Fruit fly (Drosophila melanogaster) whole organism, embryonic: ENCODE measurements around the gene RhoBTB.

Experiments used
- Ada2b ChIP-seq: fragments of 200-800 bp; sonication (Bioruptor generic); IDR thresholded peaks from 2 replicates; pipeline ENCODE4 v1.3.6; 2022; ENCODE audit warnings: missing biosample characterization, missing genetic modification characterization
- Adf1 ChIP-seq: fragments of 200-800 bp; sonication (Bioruptor generic); IDR thresholded peaks from 2 replicates; pipeline ENCODE4 v1.3.6; 2022; ENCODE audit warnings: missing biosample characterization, missing genetic modification characterization
- B-H1 ChIP-seq: fragments of 200-800 bp; sonication (Bioruptor generic); IDR thresholded peaks from 3 replicates; pipeline ENCODE4 v1.3.6; 2022; ENCODE audit warnings: missing biosample characterization, missing genetic modification characterization
- CG10147 ChIP-seq: fragments of 200-800 bp; sonication (Bioruptor generic); optimal IDR thresholded peaks from 2 replicates; lab custom pipeline; 2019; ENCODE audit warnings: missing biosample characterization, mild to moderate bottlenecking, missing genetic modification characterization, moderate library complexity
- CG10267 ChIP-seq: fragments of 200-800 bp; sonication (Bioruptor generic); optimal IDR thresholded peaks from 2 replicates; lab custom pipeline; 2018; ENCODE audit warnings: missing biosample characterization, mild to moderate bottlenecking, missing genetic modification characterization, moderate library complexity
- CG10543 ChIP-seq: fragments of 200-800 bp; sonication (Bioruptor generic); optimal IDR thresholded peaks from 3 replicates; lab custom pipeline; 2017; ENCODE audit warnings: missing biosample characterization, mild to moderate bottlenecking, missing genetic modification characterization, moderate library complexity
- CG10565 ChIP-seq: fragments of 200-800 bp; sonication (Bioruptor generic); optimal IDR thresholded peaks from 3 replicates; lab custom pipeline; 2016; ENCODE audit warnings: missing biosample characterization, mild to moderate bottlenecking, missing genetic modification characterization
- CG11247 ChIP-seq: fragments of 200-800 bp; sonication (Bioruptor generic); IDR thresholded peaks from 2 replicates; pipeline ENCODE4 v1.3.6; 2022; ENCODE audit warnings: missing biosample characterization, missing genetic modification characterization
- CG12942 ChIP-seq: fragments of 200-800 bp; sonication (Bioruptor generic); optimal IDR thresholded peaks from 3 replicates; lab custom pipeline; 2016; ENCODE audit warnings: missing biosample characterization, missing genetic modification characterization
- CG13123 ChIP-seq: fragments of 200-800 bp; sonication (Bioruptor generic); optimal IDR thresholded peaks from 2 replicates; lab custom pipeline; 2016; ENCODE audit warnings: missing biosample characterization, missing genetic modification characterization
- CG17361 ChIP-seq: fragments of 200-800 bp; sonication (Bioruptor generic); IDR thresholded peaks from 3 replicates; pipeline ENCODE4 v1.3.6; 2022; ENCODE audit warnings: missing biosample characterization, missing genetic modification characterization
- CG2116 ChIP-seq: fragments of 200-800 bp; sonication (Bioruptor generic); optimal IDR thresholded peaks from 3 replicates; lab custom pipeline; 2018; ENCODE audit warnings: missing biosample characterization, mild to moderate bottlenecking, missing genetic modification characterization
- CG2678 ChIP-seq: fragments of 200-800 bp; sonication (Bioruptor generic); optimal IDR thresholded peaks from 3 replicates; lab custom pipeline; 2019; ENCODE audit warnings: missing biosample characterization, mild to moderate bottlenecking, missing genetic modification characterization, moderate library complexity
- CG4617 ChIP-seq: fragments of 200-800 bp; sonication (Bioruptor generic); optimal IDR thresholded peaks from 3 replicates; lab custom pipeline; 2016; ENCODE audit warnings: missing biosample characterization, missing genetic modification characterization, borderline replicate concordance
- CG6683 ChIP-seq: fragments of 200-800 bp; sonication (Bioruptor generic); optimal IDR thresholded peaks from 2 replicates; lab custom pipeline; 2017; ENCODE audit warnings: missing biosample characterization, mild to moderate bottlenecking, missing genetic modification characterization, missing genetic modification reagents
- CG6791 ChIP-seq: fragments of 200-800 bp; sonication (Bioruptor generic); IDR thresholded peaks from 3 replicates; pipeline ENCODE4 v1.3.6; 2022; ENCODE audit warnings: missing biosample characterization, missing genetic modification characterization; ENCODE audit not compliant: partially characterized antibody
- CG8478 ChIP-seq: fragments of >200 bp; optimal IDR thresholded peaks from 2 replicates; lab custom pipeline; 2018
- CG9609 ChIP-seq: fragments of 200-800 bp; sonication (Bioruptor generic); optimal IDR thresholded peaks from 3 replicates; lab custom pipeline; 2016; ENCODE audit warnings: missing biosample characterization, missing genetic modification characterization
- CG9876 ChIP-seq: fragments of 200-800 bp; sonication (Bioruptor generic); optimal IDR thresholded peaks from 2 replicates; lab custom pipeline; 2016; ENCODE audit warnings: missing biosample characterization, missing genetic modification characterization
- Dref ChIP-seq: fragments of 200-800 bp; sonication (Bioruptor generic); IDR thresholded peaks from 2 replicates; pipeline ENCODE4 v1.3.6; 2022; ENCODE audit warnings: missing biosample characterization, missing genetic modification characterization
- Gug ChIP-seq: fragments of 200-800 bp; sonication (Bioruptor generic); IDR thresholded peaks from 4 replicates; pipeline ENCODE4 v1.3.6; 2022; ENCODE audit warnings: missing biosample characterization, missing genetic modification characterization
- HLH3B ChIP-seq: fragments of 200-800 bp; sonication (Bioruptor generic); IDR thresholded peaks from 2 replicates; pipeline ENCODE4 v1.3.6; 2022; ENCODE audit warnings: missing biosample characterization, missing genetic modification characterization
- MTF-1 ChIP-seq: fragments of 200-800 bp; sonication (Bioruptor generic); optimal IDR thresholded peaks from 2 replicates; lab custom pipeline; 2018; ENCODE audit warnings: missing biosample characterization, mild to moderate bottlenecking, missing genetic modification characterization, borderline replicate concordance
- Mad ChIP-seq: fragments of 200-800 bp; sonication (Bioruptor generic); optimal IDR thresholded peaks from 2 replicates; lab custom pipeline; 2016; ENCODE audit warnings: missing biosample characterization, missing genetic modification characterization
- NC2α ChIP-seq: fragments of 200-800 bp; sonication (Bioruptor generic); optimal IDR thresholded peaks from 2 replicates; lab custom pipeline; 2016; ENCODE audit warnings: missing biosample characterization, missing genetic modification characterization
- NFAT ChIP-seq: fragments of 200-800 bp; sonication (Bioruptor generic); IDR thresholded peaks from 2 replicates; pipeline ENCODE4 v1.3.6; 2022; ENCODE audit warnings: missing biosample characterization, missing genetic modification characterization
- NfI ChIP-seq: fragments of 200-800 bp; sonication (Bioruptor generic); optimal IDR thresholded peaks from 3 replicates; lab custom pipeline; 2018; ENCODE audit warnings: missing biosample characterization, mild to moderate bottlenecking, missing genetic modification characterization, moderate library complexity
- Oaz ChIP-seq: fragments of 200-800 bp; sonication (Bioruptor generic); IDR thresholded peaks from 2 replicates; pipeline ENCODE4 v1.3.6; 2022; ENCODE audit warnings: missing biosample characterization, missing genetic modification characterization
- Usf ChIP-seq: fragments of 200-800 bp; sonication (Bioruptor generic); optimal IDR thresholded peaks from 2 replicates; lab custom pipeline; 2017; ENCODE audit warnings: missing genotype, missing biosample characterization, missing genetic modification characterization
- ara ChIP-seq: fragments of 200-800 bp; sonication (Bioruptor generic); IDR thresholded peaks from 2 replicates; pipeline ENCODE4 v1.3.6; 2022; ENCODE audit warnings: missing biosample characterization, missing genetic modification characterization
- crc ChIP-seq: fragments of 200-800 bp; sonication (Bioruptor generic); optimal IDR thresholded peaks from 2 replicates; lab custom pipeline; 2016; ENCODE audit warnings: missing biosample characterization, missing genetic modification characterization
- cwo ChIP-seq: fragments of 200-800 bp; sonication (Bioruptor generic); optimal IDR thresholded peaks from 3 replicates; lab custom pipeline; 2017; ENCODE audit warnings: missing biosample characterization, missing genetic modification characterization, mild to moderate bottlenecking, moderate library complexity, missing genetic modification reagents
- fru ChIP-seq: fragments of >200 bp; optimal IDR thresholded peaks from 2 replicates; lab custom pipeline; 2017
- ftz-f1 ChIP-seq: fragments of 200-800 bp; sonication (Bioruptor generic); optimal IDR thresholded peaks from 2 replicates; lab custom pipeline; 2016; ENCODE audit warnings: missing biosample characterization, missing genetic modification characterization
- klu ChIP-seq: fragments of 200-800 bp; sonication (Bioruptor generic); IDR thresholded peaks from 2 replicates; pipeline ENCODE4 v1.3.6; 2022; ENCODE audit warnings: missing biosample characterization, missing genetic modification characterization
- knrl ChIP-seq: fragments of 200-800 bp; sonication (Bioruptor generic); IDR thresholded peaks from 3 replicates; pipeline ENCODE4 v1.3.6; 2022; ENCODE audit warnings: missing biosample characterization, missing genetic modification characterization; ENCODE audit not compliant: partially characterized antibody
- lilli ChIP-seq: fragments of 200-800 bp; sonication (Bioruptor generic); optimal IDR thresholded peaks from 3 replicates; lab custom pipeline; 2016; ENCODE audit warnings: missing biosample characterization, missing genetic modification characterization
- nerfin-2 ChIP-seq: fragments of 200-800 bp; sonication (Bioruptor generic); IDR thresholded peaks from 2 replicates; pipeline ENCODE4 v1.3.6; 2022; ENCODE audit warnings: missing biosample characterization, missing genetic modification characterization; ENCODE audit not compliant: partially characterized antibody
- nom ChIP-seq: fragments of 200-800 bp; sonication (Bioruptor generic); optimal IDR thresholded peaks from 2 replicates; lab custom pipeline; 2017; ENCODE audit warnings: missing biosample characterization, missing genetic modification characterization, mild to moderate bottlenecking, moderate library complexity, missing genetic modification reagents
- oc ChIP-seq: fragments of 200-800 bp; sonication (Bioruptor generic); optimal IDR thresholded peaks from 2 replicates; lab custom pipeline; 2018; ENCODE audit warnings: missing biosample characterization, mild to moderate bottlenecking, missing genetic modification characterization, moderate library complexity
- pho ChIP-seq: fragments of 200-800 bp; sonication (Bioruptor generic); optimal IDR thresholded peaks from 2 replicates; lab custom pipeline; 2016; ENCODE audit warnings: missing biosample characterization, missing genetic modification characterization
- pzg ChIP-seq: fragments of 200-800 bp; sonication (Bioruptor generic); optimal IDR thresholded peaks from 3 replicates; lab custom pipeline; 2018; ENCODE audit warnings: missing biosample characterization, mild to moderate bottlenecking, missing genetic modification characterization, moderate library complexity
- ranshi ChIP-seq: fragments of 200-800 bp; sonication (Bioruptor generic); IDR thresholded peaks from 2 replicates; pipeline ENCODE4 v1.3.6; 2022; ENCODE audit warnings: missing biosample characterization, missing genetic modification characterization
- salm ChIP-seq: fragments of 200-800 bp; sonication (Bioruptor generic); optimal IDR thresholded peaks from 2 replicates; lab custom pipeline; 2018; ENCODE audit warnings: missing biosample characterization, mild to moderate bottlenecking, missing genetic modification characterization
- ssp ChIP-seq: fragments of 200-800 bp; sonication (Bioruptor generic); IDR thresholded peaks from 2 replicates; pipeline ENCODE4 v1.3.6; 2022; ENCODE audit warnings: missing biosample characterization, missing genetic modification characterization
- stc ChIP-seq: fragments of 200-800 bp; sonication (Bioruptor generic); IDR thresholded peaks from 2 replicates; pipeline ENCODE4 v1.3.6; 2022; ENCODE audit warnings: missing biosample characterization, missing genetic modification characterization
- toy ChIP-seq: fragments of 200-800 bp; sonication (Bioruptor generic); IDR thresholded peaks from 2 replicates; pipeline ENCODE4 v1.3.6; 2022; ENCODE audit warnings: missing biosample characterization, missing genetic modification characterization
- trh ChIP-seq: fragments of 200-800 bp; sonication (Bioruptor generic); optimal IDR thresholded peaks from 2 replicates; lab custom pipeline; 2016; ENCODE audit warnings: missing biosample characterization, missing genetic modification characterization
- twi ChIP-seq: fragments of 200-800 bp; optimal IDR thresholded peaks from 2 replicates; lab custom pipeline; 2019; ENCODE audit warnings: missing biosample characterization, mild to moderate bottlenecking, missing genetic modification characterization, moderate library complexity

Gene RhoBTB

dm6 chr3L:20398243-20399222 lies 22.5 kb downstream of the RhoBTB start (continued):
- TF ChIP-seq cwo (GFP tag; lab: Kevin White, UChicago) = peak; percentile 81
- TF ChIP-seq HLH3B (GFP tag; lab: Robert Waterston, UW) = peak; percentile 72
- TF ChIP-seq stc (GFP tag; lab: Robert Waterston, UW) = peak; percentile 74
- TF ChIP-seq CG9876 = peak; percentile 6
- peak; percentile 72; the same call in 1 of the 2 replicates for TF ChIP-seq ranshi (GFP tag; lab: Robert Waterston, UW)
- TF ChIP-seq NFAT (GFP tag; lab: Robert Waterston, UW) = peak; percentile 57; the same call in 1 of the 2 replicates
- TF ChIP-seq CG2678 = peak; percentile 93
- TF ChIP-seq oc = peak; percentile 60
- peak; percentile 81 for TF ChIP-seq CG10147
- peak; percentile 29 for TF ChIP-seq CG10565 (GFP tag; lab: Kevin White, UChicago)
- 0 out of 2 replicates have a peak, but pooled peaks have one; percentile 28 for TF ChIP-seq CG11247 (GFP tag; lab: Robert Waterston, UW)
- peak; percentile 80 for TF ChIP-seq pho
- TF ChIP-seq knrl = no peak
- TF ChIP-seq ftz-f1 = peak; percentile 85
- peak; percentile 52 for TF ChIP-seq crc (GFP tag; lab: Kevin White, UChicago)
- TF ChIP-seq CG4617 = peak; percentile 32
- TF ChIP-seq NC2α = peak; percentile 42
- TF ChIP-seq Usf (GFP tag; lab: Kevin White, UChicago) = peak; percentile 39
- TF ChIP-seq CG10267 (tag; lab: Kevin White, UChicago) = peak; percentile 82
- peak; percentile 59 for TF ChIP-seq Oaz
- TF ChIP-seq Dref (GFP tag; lab: Robert Waterston, UW) = no peak
- TF ChIP-seq salm (tag; lab: Kevin White, UChicago) = peak; percentile 77
- TF ChIP-seq ssp (GFP tag; lab: Robert Waterston, UW) = peak; percentile 63
- peak; percentile 91 for TF ChIP-seq CG10543 (GFP tag; lab: Kevin White, UChicago)
- TF ChIP-seq MTF-1 (GFP tag; lab: Kevin White, UChicago) = no peak
- TF ChIP-seq fru (lab: Kevin White, UChicago) = no peak
- TF ChIP-seq pzg (GFP tag; lab: Kevin White, UChicago) = no peak
- peak; percentile 60; the same call in 3 of the 4 replicates for TF ChIP-seq Gug (GFP tag; lab: Robert Waterston, UW)
- TF ChIP-seq CG12942 = peak; percentile 79
- no peak for TF ChIP-seq CG8478 (lab: Kevin White, UChicago)
- peak; percentile 65; the same call in 1 of the 2 replicates for TF ChIP-seq klu
- peak; percentile 67 for TF ChIP-seq B-H1
- no peak for TF ChIP-seq nom (GFP tag; lab: Kevin White, UChicago)
- TF ChIP-seq CG13123 (GFP tag; lab: Kevin White, UChicago) = peak; percentile 42
- TF ChIP-seq twi (tag; lab: Kevin White, UChicago) = peak; percentile 69
- peak; percentile 46 for TF ChIP-seq trh (GFP tag; lab: Kevin White, UChicago)
- peak; percentile 72 for TF ChIP-seq CG9609 (GFP tag; lab: Kevin White, UChicago)
- peak; percentile 72 for TF ChIP-seq Ada2b (GFP tag; lab: Robert Waterston, UW)
- no peak for TF ChIP-seq ara (GFP tag; lab: Robert Waterston, UW)
- TF ChIP-seq lilli (GFP tag; lab: Kevin White, UChicago) = peak; percentile 89
- no peak for TF ChIP-seq toy (GFP tag; lab: Robert Waterston, UW)
- peak; percentile 93 for TF ChIP-seq CG17361 (GFP tag; lab: Robert Waterston, UW)
- peak; percentile 32 for TF ChIP-seq Adf1 (GFP tag; lab: Robert Waterston, UW)
- no peak for TF ChIP-seq CG6791 (GFP tag; lab: Robert Waterston, UW)
- TF ChIP-seq NfI (GFP tag; lab: Kevin White, UChicago) = peak; percentile 87
- peak; percentile 39 for TF ChIP-seq CG2116 (GFP tag; lab: Kevin White, UChicago)
- peak; percentile 63 for TF ChIP-seq CG6683 (GFP tag; lab: Kevin White, UChicago)
- TF ChIP-seq nerfin-2 (GFP tag; lab: Robert Waterston, UW) = no peak
- peak; percentile 82 for TF ChIP-seq Mad (GFP tag; lab: Kevin White, UChicago)
